Worm (Caenorhabditis elegans) whole organism, young adult: ENCODE results near the gene K07F5.7.

Source experiments
- F10E7.11 ChIP-seq: sonication (generic microtip); optimal IDR thresholded peaks from 2 replicates; lab custom pipeline; 2017; ENCODE audit warnings: mild to moderate bottlenecking, missing genetic modification characterization, moderate library complexity, missing compliant biosample characterization
- F22D6.2 ChIP-seq: sonication (generic microtip); optimal IDR thresholded peaks from 2 replicates; lab custom pipeline; 2016; ENCODE audit warnings: mild to moderate bottlenecking, missing genetic modification characterization, missing compliant biosample characterization
- F52B5.7 ChIP-seq: sonication (generic microtip); optimal IDR thresholded peaks from 2 replicates; lab custom pipeline; 2016; ENCODE audit warnings: mild to moderate bottlenecking, missing genetic modification characterization, missing compliant biosample characterization
- F57A8.1 ChIP-seq: fragments of 200-800 bp; sonication (Bioruptor generic); optimal IDR thresholded peaks from 2 replicates; lab custom pipeline; 2018; ENCODE audit warnings: mild to moderate bottlenecking, missing genetic modification characterization, moderate library complexity, missing compliant biosample characterization
- T07F8.4 ChIP-seq: sonication (generic microtip); optimal IDR thresholded peaks from 2 replicates; lab custom pipeline; 2016; ENCODE audit warnings: mild to moderate bottlenecking, missing genetic modification characterization, moderate library complexity, missing compliant biosample characterization
- Y67H2A.10 ChIP-seq: fragments of 200-800 bp; sonication (Bioruptor generic); conservative IDR thresholded peaks from 2 replicates; pipeline ENCODE4 v1.3.6; 2022; ENCODE audit warnings: missing genetic modification reagents, missing genetic modification characterization, missing compliant biosample characterization
- akir-1 ChIP-seq: fragments of 200-800 bp; sonication (Bioruptor generic); optimal IDR thresholded peaks from 2 replicates; lab custom pipeline; 2018; ENCODE audit warnings: mild to moderate bottlenecking, missing genetic modification characterization, moderate library complexity, missing compliant biosample characterization
- ama-1 ChIP-seq, 3 experiments: fragments of 150-350 bp in 1 of 3; sonication (generic microtip) in 2 of 3; optimal IDR thresholded peaks; 2 replicates each; lab custom pipeline; 2014 to 2018; ENCODE audit warnings: missing biosample characterization in 2 of 3, missing genetic modification characterization in 2 of 3, missing genetic modification reagents in 2 of 3
- aptf-3 ChIP-seq: fragments of 200-800 bp; sonication (Bioruptor generic); IDR thresholded peaks from 2 replicates; pipeline ENCODE4 v1.3.6; 2022; ENCODE audit warnings: missing genetic modification characterization, missing compliant biosample characterization
- atf-7 ChIP-seq: sonication (generic microtip); optimal IDR thresholded peaks from 2 replicates; lab custom pipeline; 2017; ENCODE audit warnings: mild to moderate bottlenecking, missing genetic modification characterization, missing compliant biosample characterization
- athp-1 ChIP-seq: sonication (generic microtip); optimal IDR thresholded peaks from 2 replicates; lab custom pipeline; 2017; ENCODE audit warnings: mild to moderate bottlenecking, missing genetic modification characterization, missing compliant biosample characterization
- attf-3 ChIP-seq: fragments of 200-800 bp; sonication (Bioruptor generic); conservative IDR thresholded peaks from 2 replicates; pipeline ENCODE4 v1.3.6; 2022; ENCODE audit warnings: missing genetic modification reagents, missing genetic modification characterization, missing compliant biosample characterization
- attf-5 ChIP-seq: fragments of 200-800 bp; sonication (Bioruptor generic); optimal IDR thresholded peaks from 2 replicates; lab custom pipeline; 2018; ENCODE audit warnings: mild to moderate bottlenecking, missing genetic modification characterization, missing compliant biosample characterization
- cebp-1 ChIP-seq, 2 experiments: fragments of 200-800 bp in 1 of 2; sonication (Bioruptor generic) in 1 of 2; sonication (generic microtip) in 1 of 2; IDR thresholded peaks in 1 of 2; optimal IDR thresholded peaks in 1 of 2; 2 replicates each; pipeline versions ENCODE4 v1.3.6 to Lab custom; 2017 to 2022; ENCODE audit warnings: missing compliant biosample characterization in 2 of 2, missing genetic modification characterization in 2 of 2, mild to moderate bottlenecking in 1 of 2, missing genetic modification reagents in 1 of 2, moderate library complexity in 1 of 2
- ceh-40 ChIP-seq: fragments of 200-800 bp; sonication (Bioruptor generic); IDR thresholded peaks from 2 replicates; pipeline ENCODE4 v1.3.6; 2022; ENCODE audit warnings: missing genetic modification characterization, missing compliant biosample characterization
- dox-1 ChIP-seq: fragments of 200-800 bp; sonication (Bioruptor generic); IDR thresholded peaks from 2 replicates; pipeline ENCODE4 v1.3.6; 2022; ENCODE audit warnings: missing genetic modification reagents, missing genetic modification characterization, missing compliant biosample characterization
- dpl-1 ChIP-seq: fragments of 150-350 bp; optimal IDR thresholded peaks from 2 replicates; lab custom pipeline; 2014; ENCODE audit warnings: missing biosample characterization, missing genetic modification reagents, missing genetic modification characterization
- egl-44 ChIP-seq: fragments of 200-800 bp; sonication (Bioruptor generic); IDR thresholded peaks from 2 replicates; pipeline ENCODE4 v1.3.6; 2022; ENCODE audit warnings: missing genetic modification reagents, missing genetic modification characterization, missing compliant biosample characterization
- ekl-4 ChIP-seq: fragments of 200-800 bp; sonication (Bioruptor generic); IDR thresholded peaks from 2 replicates; pipeline ENCODE4 v1.3.6; 2022; ENCODE audit warnings: missing genetic modification reagents, missing genetic modification characterization, missing compliant biosample characterization
- ets-4 ChIP-seq: fragments of 200-800 bp; sonication (Bioruptor generic); optimal IDR thresholded peaks from 2 replicates; lab custom pipeline; 2018; ENCODE audit warnings: mild to moderate bottlenecking, missing genetic modification characterization, missing compliant biosample characterization
- hmg-1.2 ChIP-seq: fragments of 200-800 bp; sonication (Bioruptor generic); IDR thresholded peaks from 2 replicates; pipeline ENCODE4 v1.3.6; 2022; ENCODE audit warnings: missing genetic modification reagents, missing genetic modification characterization, missing compliant biosample characterization
- let-607 ChIP-seq, 2 experiments: fragments of 200-800 bp in 1 of 2; sonication (Bioruptor generic) in 1 of 2; sonication (generic microtip) in 1 of 2; optimal IDR thresholded peaks; 2 replicates each; lab custom pipeline; 2016 to 2018; ENCODE audit warnings: mild to moderate bottlenecking in 2 of 2, missing compliant biosample characterization in 2 of 2, missing genetic modification characterization in 2 of 2, moderate library complexity in 2 of 2, missing genotype in 1 of 2
- lin-40 ChIP-seq: sonication (generic microtip); optimal IDR thresholded peaks from 2 replicates; lab custom pipeline; 2016; ENCODE audit warnings: missing genetic modification characterization, mild to moderate bottlenecking, missing compliant biosample characterization, missing genotype, missing genetic modification reagents
- lin-54 ChIP-seq: fragments of 200-800 bp; sonication (Bioruptor generic); optimal IDR thresholded peaks from 2 replicates; lab custom pipeline; 2018; ENCODE audit warnings: mild to moderate bottlenecking, missing genetic modification characterization, missing compliant biosample characterization
- madf-10 ChIP-seq: sonication (generic microtip); optimal IDR thresholded peaks from 2 replicates; lab custom pipeline; 2016; ENCODE audit warnings: mild to moderate bottlenecking, missing genetic modification characterization, missing compliant biosample characterization
- mes-4 ChIP-seq: sonication (generic microtip); optimal IDR thresholded peaks from 2 replicates; lab custom pipeline; 2016; ENCODE audit warnings: missing genotype, missing genetic modification characterization, missing compliant biosample characterization
- mxl-1 ChIP-seq: sonication (generic microtip); optimal IDR thresholded peaks from 2 replicates; lab custom pipeline; 2016; ENCODE audit warnings: missing genetic modification characterization, missing compliant biosample characterization
- nfya-2 ChIP-seq: fragments of 200-800 bp; sonication (Bioruptor generic); IDR thresholded peaks from 2 replicates; pipeline ENCODE4 v1.3.6; 2022; ENCODE audit warnings: missing genetic modification reagents, missing genetic modification characterization, missing compliant biosample characterization
- nhr-80 ChIP-seq: sonication (generic microtip); optimal IDR thresholded peaks from 2 replicates; lab custom pipeline; 2016; ENCODE audit warnings: missing genetic modification characterization, missing compliant biosample characterization
- repo-1 ChIP-seq: sonication (generic microtip); optimal IDR thresholded peaks from 2 replicates; lab custom pipeline; 2017; ENCODE audit warnings: mild to moderate bottlenecking, missing genetic modification characterization, missing compliant biosample characterization
- snpc-3.4 ChIP-seq: sonication (generic microtip); optimal IDR thresholded peaks from 2 replicates; lab custom pipeline; 2017; ENCODE audit warnings: missing genetic modification characterization, mild to moderate bottlenecking, missing compliant biosample characterization, antibody characterized with exemption, moderate library complexity, missing genotype, missing genetic modification reagents
- snpc-4 ChIP-seq, 5 experiments: fragments of 150-350 bp in 1 of 5; sonication (generic microtip) in 4 of 5; optimal IDR thresholded peaks; 2 replicates each; lab custom pipeline; 2014 to 2018; ENCODE audit warnings: missing genetic modification characterization in 5 of 5, missing biosample characterization in 3 of 5, antibody characterized with exemption in 2 of 5, mild to moderate bottlenecking in 2 of 5, missing compliant biosample characterization in 2 of 5, missing genotype in 2 of 5, moderate library complexity in 2 of 5, missing genetic modification reagents in 1 of 5
- tbp1 ChIP-seq: fragments of 200-800 bp; sonication (Bioruptor generic); optimal IDR thresholded peaks from 2 replicates; lab custom pipeline; 2018; ENCODE audit warnings: mild to moderate bottlenecking, missing genetic modification characterization, missing compliant biosample characterization
- tbx-9 ChIP-seq: sonication (generic microtip); optimal IDR thresholded peaks from 2 replicates; lab custom pipeline; 2016; ENCODE audit warnings: borderline replicate concordance, missing genetic modification characterization, inconsistent platforms, missing compliant biosample characterization
- tlf-1 ChIP-seq: fragments of 200-800 bp; sonication (Bioruptor generic); optimal IDR thresholded peaks from 2 replicates; lab custom pipeline; 2018; ENCODE audit warnings: mild to moderate bottlenecking, missing genetic modification characterization, missing compliant biosample characterization
- zim-3 ChIP-seq: sonication (generic microtip); optimal IDR thresholded peaks from 2 replicates; lab custom pipeline; 2017; ENCODE audit warnings: mild to moderate bottlenecking, missing genetic modification characterization, moderate library complexity, missing compliant biosample characterization
- ztf-22 ChIP-seq: fragments of 200-800 bp; sonication (Bioruptor generic); optimal IDR thresholded peaks from 2 replicates; lab custom pipeline; 2018; ENCODE audit warnings: mild to moderate bottlenecking, missing genetic modification characterization, moderate library complexity, missing compliant biosample characterization

K07F5.7 gene

DNA sequence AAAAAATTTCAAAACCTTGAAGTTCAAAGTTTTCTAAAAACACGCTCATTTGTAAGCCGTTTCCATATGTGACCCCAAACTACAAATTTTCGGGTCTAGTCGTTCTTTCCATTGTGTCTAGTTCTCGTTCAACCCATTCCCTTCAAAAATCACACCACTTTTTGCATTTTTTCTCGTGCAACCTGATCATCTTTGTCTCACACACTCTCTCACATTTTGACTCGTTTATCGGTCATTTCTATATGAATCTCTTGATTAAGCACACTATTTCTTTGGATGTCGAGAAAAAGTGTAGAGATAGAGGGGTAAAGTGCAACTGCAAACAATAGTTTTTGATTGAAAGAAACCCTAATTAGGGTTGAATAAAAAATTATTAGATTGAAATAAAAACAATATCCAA, 44.4 kb downstream of the K07F5.7 start (continued):
- TF ChIP-seq akir-1 (GFP tag; lab: Kevin White, UChicago) (no peak), tbp1 (GFP tag; lab: Kevin White, UChicago) (peak; percentile 24), ceh-40 (no peak), F10E7.11 (no peak), madf-10 (tag; lab: Kevin White, UChicago) (peak; percentile 29), mxl-1 (tag; lab: Kevin White, UChicago) (no peak), zim-3 (tag; lab: Kevin White, UChicago) (no peak), dpl-1 (GFP tag; lab: Kevin White, UChicago) (no peak), ets-4 (peak; percentile 35), attf-5 (GFP tag; lab: Kevin White, UChicago) (peak; percentile 16), cebp-1 (GFP tag; IDR thresholded peaks at IDR 0.05; lab: Robert Waterston, UW) (no peak), cebp-1 (tag; optimal IDR thresholded peaks at IDR 0.05; lab: Kevin White, UChicago) (peak; percentile 55), egl-44 (GFP tag; lab: Robert Waterston, UW) (0 out of 2 replicates have a peak, but pooled peaks have one; percentile 15), ama-1 (optimal IDR thresholded peaks at IDR 0.05; lab: Kevin White, UChicago) (no peak), ama-1 (GFP tag; optimal IDR thresholded peaks at IDR 0.05; lab: Kevin White, UChicago) (no peak)

DNA sequence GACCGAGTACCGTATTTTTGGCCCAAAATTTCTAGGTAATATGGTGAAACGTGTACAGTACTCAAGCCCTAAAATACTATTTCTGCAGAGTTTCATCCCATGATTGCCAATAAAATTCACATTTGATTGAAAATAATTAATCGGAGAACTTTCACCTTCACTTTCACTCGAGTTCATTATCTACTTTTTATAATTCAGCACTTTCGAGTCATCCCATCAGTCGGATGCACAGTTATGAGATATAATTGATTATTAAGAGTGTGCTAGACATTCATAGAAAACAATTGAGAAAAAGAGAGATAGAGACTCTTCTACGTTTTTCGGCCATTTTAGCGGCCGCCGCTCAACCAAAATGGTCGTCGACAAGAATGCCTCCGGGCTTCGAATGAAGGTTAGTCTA, 45.3 kb downstream of the K07F5.7 start, which contains the start of gene fat-3:
fat-3 (plus strand) TSS at position 313 of the 400 bp plus-strand sequence.
- TF ChIP-seq hmg-1.2 (peak; percentile 53; the same call in 1 of the 2 replicates), athp-1 (tag; lab: Kevin White, UChicago) (no peak), nhr-80 (tag; lab: Kevin White, UChicago) (peak; percentile 75)

DNA sequence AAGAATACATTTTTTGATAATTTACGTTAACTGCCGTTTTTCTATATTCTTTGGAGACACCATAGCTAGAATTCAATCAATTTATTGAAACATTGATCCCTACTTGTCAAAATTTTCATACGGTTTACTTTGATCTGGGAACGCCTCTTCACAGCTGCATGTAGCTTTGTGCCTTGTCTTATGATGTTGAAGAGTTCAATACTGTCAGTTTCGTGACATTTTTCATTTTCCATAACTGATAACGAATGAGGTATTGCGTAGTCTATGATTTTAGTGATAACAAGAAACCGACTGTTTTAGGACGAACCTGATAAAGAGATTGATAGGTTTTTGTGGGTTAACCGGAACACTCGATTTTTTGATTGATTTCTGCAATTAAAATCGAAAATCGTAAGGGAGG, 46.6 kb downstream of the K07F5.7 start:
- TF ChIP-seq lin-40 (tag; lab: Kevin White, UChicago) (peak; percentile 31), ceh-40 (0 out of 2 replicates have a peak, but pooled peaks have one; percentile 7), tlf-1 (GFP tag; lab: Kevin White, UChicago) (peak; percentile 54), atf-7 (tag; lab: Kevin White, UChicago) (peak; percentile 74), F57A8.1 (GFP tag; lab: Kevin White, UChicago) (no peak), tbp1 (GFP tag; lab: Kevin White, UChicago) (peak; percentile 35), cebp-1 (GFP tag; IDR thresholded peaks at IDR 0.05; lab: Robert Waterston, UW) (no peak), cebp-1 (tag; optimal IDR thresholded peaks at IDR 0.05; lab: Kevin White, UChicago) (peak; percentile 54), egl-44 (GFP tag; lab: Robert Waterston, UW) (0 out of 2 replicates have a peak, but pooled peaks have one; percentile 22), nfya-2 (GFP tag; lab: Robert Waterston, UW) (no peak), madf-10 (tag; lab: Kevin White, UChicago) (peak; percentile 42), snpc-3.4 (tag; lab: Kevin White, UChicago) (no peak), repo-1 (tag; lab: Kevin White, UChicago) (peak; percentile 46), attf-3 (GFP tag; lab: Robert Waterston, UW) (no peak), ztf-22 (GFP tag; lab: Kevin White, UChicago) (peak; percentile 90), let-607 (tag; optimal IDR thresholded peaks at IDR 0.05; lab: Kevin White, UChicago) (peak; percentile 29 to 60), nhr-80 (tag; lab: Kevin White, UChicago) (peak; percentile 97), lin-54 (peak; percentile 34), dox-1 (GFP tag; lab: Robert Waterston, UW) (peak; percentile 51; the same call in 1 of the 2 replicates), ets-4 (peak; percentile 83), attf-5 (GFP tag; lab: Kevin White, UChicago) (peak; percentile 18), F22D6.2 (tag; lab: Kevin White, UChicago) (peak; percentile 0)

DNA sequence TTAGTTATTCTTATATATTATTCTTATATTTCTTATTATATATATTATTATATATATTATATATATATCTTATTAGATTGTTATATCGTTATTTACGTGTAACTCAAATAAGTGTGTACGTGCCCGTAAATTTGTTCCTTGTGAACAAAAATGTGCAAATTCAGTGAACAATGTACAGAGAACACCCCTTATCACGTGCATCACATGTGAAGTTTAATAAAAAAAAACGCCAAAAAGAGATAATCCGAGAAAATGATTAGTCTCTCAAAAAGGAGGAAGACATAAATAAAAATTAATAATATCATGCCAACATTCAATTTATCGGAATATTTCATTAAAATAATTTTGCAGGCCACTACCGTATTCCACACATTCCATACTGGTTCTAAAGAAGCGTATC, 48.3 kb downstream of the K07F5.7 start:
- no peak for TF ChIP-seq T07F8.4 (tag; lab: Kevin White, UChicago)
- no peak for TF ChIP-seq tbx-9 (tag; lab: Kevin White, UChicago)
- TF ChIP-seq F52B5.7 (tag; lab: Kevin White, UChicago) = no peak
- TF ChIP-seq aptf-3 (GFP tag; lab: Robert Waterston, UW) = no peak
- no peak for TF ChIP-seq Y67H2A.10
- TF ChIP-seq tbp1 (GFP tag; lab: Kevin White, UChicago) = no peak
- TF ChIP-seq lin-40 (tag; lab: Kevin White, UChicago) = no peak
- no peak for TF ChIP-seq ekl-4 (GFP tag; lab: Robert Waterston, UW)
- no peak for TF ChIP-seq snpc-4 (GFP tag; optimal IDR thresholded peaks at IDR 0.05; lab: Kevin White, UChicago)
- no peak for TF ChIP-seq snpc-4 (tag; optimal IDR thresholded peaks at IDR 0.05; lab: Kevin White, UChicago)
- TF ChIP-seq mes-4 (tag; lab: Kevin White, UChicago) = no peak
- TF ChIP-seq, all 124 proteins: peak for 0
